Worm (Caenorhabditis elegans) whole organism, late embryonic: ENCODE measurements around the gene srg-11.

ENCODE experiments used
- pha-2 ChIP-seq: sonication (generic microtip); optimal IDR thresholded peaks from 2 replicates; lab custom pipeline; 2017; ENCODE audit warnings: mild to moderate bottlenecking, missing genetic modification characterization, missing compliant biosample characterization
- ref-2 ChIP-seq: sonication (generic microtip); optimal IDR thresholded peaks from 2 replicates; lab custom pipeline; 2016; ENCODE audit warnings: missing genetic modification characterization, missing compliant biosample characterization

DNA sequence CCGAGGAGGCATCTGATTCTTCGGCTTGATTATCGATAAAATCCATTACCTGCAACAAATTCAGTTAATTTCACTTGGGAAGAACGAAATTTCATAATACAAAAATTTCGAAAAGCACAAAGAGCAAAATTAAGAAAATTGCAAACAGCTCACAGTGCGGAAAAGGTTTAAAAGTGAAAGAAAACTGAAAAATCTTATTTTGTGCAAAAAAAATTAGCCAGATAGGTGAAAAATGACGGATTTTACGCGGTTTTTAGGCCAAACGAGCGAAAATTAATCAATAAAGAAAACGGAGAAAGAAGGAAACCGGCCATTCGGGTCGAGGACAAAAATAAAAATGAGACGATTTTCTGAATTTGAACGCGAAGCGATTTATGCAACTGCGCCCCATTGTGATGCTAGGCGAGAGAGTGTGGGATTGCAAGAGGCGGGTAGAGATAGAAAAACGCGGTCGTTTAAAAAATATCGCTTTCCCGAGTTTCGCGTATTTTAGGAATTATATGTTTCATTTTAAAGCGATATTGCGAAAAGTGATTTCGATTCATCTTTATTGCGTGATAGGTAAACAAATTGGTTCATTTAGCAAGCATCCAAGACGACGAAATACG is 40.9 kb downstream of the srg-11 start, which contains the start of gene emb-5:
- no peak for TF ChIP-seq ref-2 (tag; lab: Kevin White, UChicago)
- no peak for TF ChIP-seq pha-2 (tag; lab: Kevin White, UChicago)
